Fruit fly (Drosophila melanogaster): ENCODE results near the gene CG33995.
A peak's percentile ranks its signal among the peaks of the same experiment; 100 is the strongest.

CG33995 gene

dm6 chr2L:5080225-5080867 is 37.3 kb downstream of the CG33995 start (continued):
- TF ChIP-seq CG12391 (tag; optimal IDR thresholded peaks at IDR 0.05): peak; percentile 16
- TF ChIP-seq bsh (GFP tag; optimal IDR thresholded peaks at IDR 0.05): peak in 1 of 2 experiments; percentile 77
- TF ChIP-seq CG17912 (GFP tag; optimal IDR thresholded peaks at IDR 0.05): no peak
- TF ChIP-seq Ets65A (GFP tag): no peak
- no peak for TF ChIP-seq ci (GFP tag; IDR thresholded peaks at IDR 0.05)
- no peak for TF ChIP-seq Lpt (GFP tag; optimal IDR thresholded peaks at IDR 0.05)
- TF ChIP-seq tna (GFP tag; IDR thresholded peaks at IDR 0.05; ENCODE audit: partially characterized antibody): no peak
- TF ChIP-seq Fer1 (GFP tag; optimal IDR thresholded peaks at IDR 0.05): peak; percentile 14
- peak; percentile 39 for TF ChIP-seq oc (tag; optimal IDR thresholded peaks at IDR 0.05)
- TF ChIP-seq CG15601 (tag; optimal IDR thresholded peaks at IDR 0.05): no peak
- peak; percentile 57 for TF ChIP-seq gem (tag; optimal IDR thresholded peaks at IDR 0.05)
- TF ChIP-seq CG2120 (GFP tag; optimal IDR thresholded peaks at IDR 0.05): no peak
- peak in 1 of 2 experiments; percentile 2 for TF ChIP-seq Hr78 (GFP tag; optimal IDR thresholded peaks at IDR 0.05)
- TF ChIP-seq hkb (optimal IDR thresholded peaks at IDR 0.05): no peak
- no peak for TF ChIP-seq hkb (GFP tag; IDR thresholded peaks at IDR 0.05)
- no peak for TF ChIP-seq cwo (GFP tag; optimal IDR thresholded peaks at IDR 0.05)
- no peak for TF ChIP-seq CG8944 (GFP tag; optimal IDR thresholded peaks at IDR 0.05)
- TF ChIP-seq onecut (GFP tag; IDR thresholded peaks at IDR 0.05): no peak
- TF ChIP-seq CG17361 (GFP tag; IDR thresholded peaks at IDR 0.05): peak; percentile 35; the same call in 1 of the 3 replicates
- no peak for TF ChIP-seq CG17328 (GFP tag; IDR thresholded peaks at IDR 0.05)

- no peak for TF ChIP-seq ssp (GFP tag; IDR thresholded peaks at IDR 0.05)
- no peak for TF ChIP-seq CG9437 (GFP tag; optimal IDR thresholded peaks at IDR 0.05)
- TF ChIP-seq lilli (GFP tag; optimal IDR thresholded peaks at IDR 0.05): peak; percentile 32
- no peak for TF ChIP-seq gfzf (GFP tag; optimal IDR thresholded peaks at IDR 0.05)
- peak; percentile 3 for TF ChIP-seq CG2678 (tag; optimal IDR thresholded peaks at IDR 0.05)
- peak; percentile 10 for TF ChIP-seq Hand (GFP tag; optimal IDR thresholded peaks at IDR 0.05)
- TF ChIP-seq Dip3 (GFP tag; optimal IDR thresholded peaks at IDR 0.05): peak; percentile 45
- TF ChIP-seq tap (tag; optimal IDR thresholded peaks at IDR 0.05): no peak
- 0 out of 3 replicates have a peak, but pooled peaks have one; percentile 23 for TF ChIP-seq otp (GFP tag; IDR thresholded peaks at IDR 0.05)
- peak; percentile 80 for TF ChIP-seq sens (GFP tag)
- peak; percentile 74 for TF ChIP-seq Hmr (GFP tag; optimal IDR thresholded peaks at IDR 0.05)
- TF ChIP-seq Med (GFP tag): peak; percentile 55
- peak; percentile 26 for TF ChIP-seq gem (tag; optimal IDR thresholded peaks at IDR 0.05)
- TF ChIP-seq dysf (GFP tag; IDR thresholded peaks at IDR 0.05): peak; percentile 18; the same call in 1 of the 3 replicates
- TF ChIP-seq gt (GFP tag; IDR thresholded peaks at IDR 0.05): no peak
- no peak for TF ChIP-seq CG30431 (GFP tag; optimal IDR thresholded peaks at IDR 0.05)
- TF ChIP-seq CHES-1-like (GFP tag; optimal IDR thresholded peaks at IDR 0.05): peak; percentile 20
- peak; percentile 58 for TF ChIP-seq Vsx1 (GFP tag; optimal IDR thresholded peaks at IDR 0.05)
- peak; percentile 62 for TF ChIP-seq grau (tag; optimal IDR thresholded peaks at IDR 0.05)
- peak; percentile 48; the same call in 1 of the 2 replicates for TF ChIP-seq CG9932 (GFP tag; IDR thresholded peaks at IDR 0.05)
- no peak for TF ChIP-seq wdn (GFP tag; IDR thresholded peaks at IDR 0.05)
- TF ChIP-seq Bdp1 (GFP tag; optimal IDR thresholded peaks at IDR 0.05): peak; percentile 5
- TF ChIP-seq eve (GFP tag; optimal IDR thresholded peaks at IDR 0.05): peak in 1 of 2 experiments; percentile 46
- TF ChIP-seq row (GFP tag; IDR thresholded peaks at IDR 0.05): 0 out of 3 replicates have a peak, but pooled peaks have one; percentile 30
- TF ChIP-seq CG7745 (tag; optimal IDR thresholded peaks at IDR 0.05): no peak
- peak; percentile 70 for TF ChIP-seq vvl (GFP tag; IDR thresholded peaks at IDR 0.05)
- TF ChIP-seq PHDP (tag; optimal IDR thresholded peaks at IDR 0.05): peak; percentile 19
- no peak for TF ChIP-seq E2f2 (GFP tag; IDR thresholded peaks at IDR 0.05)
- peak; percentile 68 for TF ChIP-seq ATbp (GFP tag; optimal IDR thresholded peaks at IDR 0.05)
- peak in 1 of 2 experiments; percentile 21 for TF ChIP-seq Hr51 (GFP tag; optimal IDR thresholded peaks at IDR 0.05)
Observed at dm6 chr2L:5084586-5085257, 41.7 kb downstream of the CG33995 start.

Measured in whole organism, embryonic.